Fruit fly (Drosophila melanogaster): ENCODE measurements around the gene CG18789.

DNA sequence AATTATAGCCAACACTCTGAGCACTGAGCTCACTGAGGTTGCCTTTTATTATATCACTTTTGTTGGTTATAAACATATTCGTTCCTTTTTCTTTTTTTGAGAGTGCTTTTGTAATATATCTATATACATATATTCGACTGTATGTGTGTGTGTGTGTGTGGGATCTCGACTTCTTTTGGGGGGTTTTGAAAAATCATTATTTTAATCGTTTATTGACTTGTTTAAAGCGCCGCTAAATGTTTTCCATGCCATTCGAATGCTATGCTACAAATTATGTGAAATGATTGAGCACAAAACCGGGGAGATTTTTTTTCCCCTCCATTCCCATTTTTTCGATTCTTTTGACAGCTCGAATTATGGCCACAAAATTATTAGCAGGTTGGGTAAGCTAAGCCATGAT, 25.8 kb downstream of the CG18789 start:
- TF ChIP-seq Eip93F (GFP tag; optimal IDR thresholded peaks at IDR 0.05) (no peak), CG34406 (GFP tag; optimal IDR thresholded peaks at IDR 0.05) (no peak)

Measured in whole organism, prepupa.